Fruit fly (Drosophila melanogaster) whole organism: ENCODE measurements around the gene kirre.

Experiments used
- CG8478 ChIP-seq: fragments of >200 bp; optimal IDR thresholded peaks from 2 replicates; lab custom pipeline; 2018; ENCODE audit warnings: inconsistent platforms
- Dll ChIP-seq: fragments of >200 bp; optimal IDR thresholded peaks from 2 replicates; lab custom pipeline; 2017
- EcR ChIP-seq, 2 experiments: fragments of >200 bp; optimal IDR thresholded peaks; 2 replicates each; lab custom pipeline; 2017; ENCODE audit warnings: missing biosample characterization in 2 of 2, missing genetic modification characterization in 2 of 2, missing genetic modification reagents in 2 of 2
- pan ChIP-seq: fragments of >200 bp; optimal IDR thresholded peaks from 2 replicates; lab custom pipeline; 2017
- psq ChIP-seq: fragments of >200 bp; optimal IDR thresholded peaks from 2 replicates; lab custom pipeline; 2017
- usp ChIP-seq: fragments of >200 bp; optimal IDR thresholded peaks from 2 replicates; lab custom pipeline; 2017; ENCODE audit warnings: missing biosample characterization, missing genetic modification characterization, mixed read lengths

The kirre gene

dm6 chrX:2786553-2787118, 46.5 kb downstream of the kirre start:
- TF ChIP-seq pan (lab: Kevin White, UChicago) (no peak), Dll (lab: Kevin White, UChicago) (no peak), usp (GFP tag; lab: Kevin White, UChicago) (no peak), CG8478 (lab: Kevin White, UChicago) (no peak), psq (no peak), EcR (GFP tag; optimal IDR thresholded peaks at IDR 0.05; lab: Kevin White, UChicago) (no peak)

dm6 chrX:2787267-2787666, 47.1 kb downstream of the kirre start:
- no peak for TF ChIP-seq EcR (GFP tag; optimal IDR thresholded peaks at IDR 0.05; lab: Kevin White, UChicago)

- no peak for TF ChIP-seq psq
- TF ChIP-seq pan (lab: Kevin White, UChicago) = no peak
- TF ChIP-seq CG8478 (lab: Kevin White, UChicago) = no peak
Observed at dm6 chrX:2787857-2788256, 47.7 kb downstream of the kirre start.

- peak; percentile 33 to 57 for TF ChIP-seq EcR (GFP tag; optimal IDR thresholded peaks at IDR 0.05; lab: Kevin White, UChicago)
- TF ChIP-seq psq = no peak
Observed at dm6 chrX:2788278-2789023, 48.3 kb downstream of the kirre start.

- TF ChIP-seq usp (GFP tag; lab: Kevin White, UChicago) (no peak), Dll (lab: Kevin White, UChicago) (no peak), EcR (GFP tag; optimal IDR thresholded peaks at IDR 0.05; lab: Kevin White, UChicago) (no peak), psq (no peak), pan (lab: Kevin White, UChicago) (no peak), CG8478 (lab: Kevin White, UChicago) (no peak)
Observed at dm6 chrX:2789285-2790054, 49.3 kb downstream of the kirre start.

- TF ChIP-seq usp (GFP tag; lab: Kevin White, UChicago) (no peak), EcR (GFP tag; optimal IDR thresholded peaks at IDR 0.05; lab: Kevin White, UChicago) (peak; percentile 40 to 61)
Observed at dm6 chrX:2790055-2790617, 50.0 kb downstream of the kirre start, which contains the start of gene CG32795. Gene CG32795, minus strand, starts transcription at chrX:2790567.

- TF ChIP-seq usp (GFP tag; lab: Kevin White, UChicago) (no peak), CG8478 (lab: Kevin White, UChicago) (no peak), pan (lab: Kevin White, UChicago) (no peak), EcR (GFP tag; optimal IDR thresholded peaks at IDR 0.05; lab: Kevin White, UChicago) (no peak), Dll (lab: Kevin White, UChicago) (no peak), psq (no peak)
Observed at dm6 chrX:2791898-2792297, 51.7 kb downstream of the kirre start.

- TF ChIP-seq CG8478 (lab: Kevin White, UChicago) (no peak), usp (GFP tag; lab: Kevin White, UChicago) (no peak), psq (no peak), pan (lab: Kevin White, UChicago) (no peak), EcR (GFP tag; optimal IDR thresholded peaks at IDR 0.05; lab: Kevin White, UChicago) (no peak), Dll (lab: Kevin White, UChicago) (no peak)
Observed at dm6 chrX:2794876-2795275, 54.7 kb downstream of the kirre start.

dm6 chrX:2796345-2797256, 56.4 kb downstream of the kirre start, which contains the start of gene w:
Gene w, minus strand, starts transcription at chrX:2796466.
- TF ChIP-seq pan (lab: Kevin White, UChicago) (no peak), CG8478 (lab: Kevin White, UChicago) (no peak), psq (no peak), EcR (GFP tag; optimal IDR thresholded peaks at IDR 0.05; lab: Kevin White, UChicago) (no peak), Dll (lab: Kevin White, UChicago) (no peak), usp (GFP tag; lab: Kevin White, UChicago) (no peak)

dm6 chrX:2802998-2803397, 62.8 kb downstream of the kirre start:
- TF ChIP-seq usp (GFP tag; lab: Kevin White, UChicago) (no peak), CG8478 (lab: Kevin White, UChicago) (no peak), Dll (lab: Kevin White, UChicago) (no peak), pan (lab: Kevin White, UChicago) (no peak), psq (no peak), EcR (GFP tag; optimal IDR thresholded peaks at IDR 0.05; lab: Kevin White, UChicago) (no peak)

- TF ChIP-seq Dll (lab: Kevin White, UChicago) (no peak), pan (lab: Kevin White, UChicago) (no peak), EcR (GFP tag; optimal IDR thresholded peaks at IDR 0.05; lab: Kevin White, UChicago) (no peak), usp (GFP tag; lab: Kevin White, UChicago) (no peak), psq (no peak), CG8478 (lab: Kevin White, UChicago) (no peak)
Observed at dm6 chrX:2803776-2804175, 63.6 kb downstream of the kirre start.
